Worm (Caenorhabditis elegans): ENCODE results near the gene glb-14.
A peak's percentile ranks its signal among the peaks of the same experiment; 100 is the strongest.

glb-14 gene

ce11 chrV:15568381-15568780 lies 23.6 kb upstream of the glb-14 start:
- TF ChIP-seq lin-39 (tag; optimal IDR thresholded peaks at IDR 0.05), result peak; percentile 7
- TF ChIP-seq ama-1 (optimal IDR thresholded peaks at IDR 0.05), result peak; percentile 93
- no peak for TF ChIP-seq nhr-23 (tag; optimal IDR thresholded peaks at IDR 0.05)
- no peak for TF ChIP-seq snpc-4 (tag; optimal IDR thresholded peaks at IDR 0.05)
- TF ChIP-seq nhr-11 (tag; optimal IDR thresholded peaks at IDR 0.05), result no peak
- TF ChIP-seq unc-62 (GFP tag; optimal IDR thresholded peaks at IDR 0.05), result no peak

DNA sequence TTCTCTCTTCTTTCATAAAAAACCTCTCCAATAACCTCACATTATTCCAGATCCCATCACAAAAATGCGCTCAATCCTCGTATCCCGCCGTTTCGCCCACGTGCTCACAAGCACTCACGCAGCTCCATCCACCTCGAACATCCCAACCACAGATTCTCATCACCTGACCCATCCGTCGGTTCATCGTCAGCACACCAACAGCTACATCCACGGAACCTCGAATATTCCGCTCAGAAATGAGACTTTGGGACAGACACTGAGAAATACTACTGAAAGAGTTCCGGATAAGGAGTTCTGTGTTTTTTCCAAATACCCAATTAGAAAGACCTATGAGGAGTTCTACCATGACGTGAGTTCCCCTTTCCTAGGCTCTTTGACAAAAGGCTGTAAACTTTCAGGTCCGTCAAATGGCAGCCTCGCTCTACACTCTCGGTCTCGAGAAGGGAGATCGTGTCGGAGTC lies 22.6 kb upstream of the glb-14 start, which contains the start of gene acs-2:
acs-2 (plus strand) TSS at position 51 of the 461 bp plus-strand sequence.
- TF ChIP-seq nhr-237 (tag; optimal IDR thresholded peaks at IDR 0.05) (no peak), nhr-23 (tag; optimal IDR thresholded peaks at IDR 0.05) (no peak), lin-15B (tag; optimal IDR thresholded peaks at IDR 0.05) (no peak), ama-1 (optimal IDR thresholded peaks at IDR 0.05) (peak; percentile 96), pqm-1 (tag; optimal IDR thresholded peaks at IDR 0.05) (no peak)

DNA sequence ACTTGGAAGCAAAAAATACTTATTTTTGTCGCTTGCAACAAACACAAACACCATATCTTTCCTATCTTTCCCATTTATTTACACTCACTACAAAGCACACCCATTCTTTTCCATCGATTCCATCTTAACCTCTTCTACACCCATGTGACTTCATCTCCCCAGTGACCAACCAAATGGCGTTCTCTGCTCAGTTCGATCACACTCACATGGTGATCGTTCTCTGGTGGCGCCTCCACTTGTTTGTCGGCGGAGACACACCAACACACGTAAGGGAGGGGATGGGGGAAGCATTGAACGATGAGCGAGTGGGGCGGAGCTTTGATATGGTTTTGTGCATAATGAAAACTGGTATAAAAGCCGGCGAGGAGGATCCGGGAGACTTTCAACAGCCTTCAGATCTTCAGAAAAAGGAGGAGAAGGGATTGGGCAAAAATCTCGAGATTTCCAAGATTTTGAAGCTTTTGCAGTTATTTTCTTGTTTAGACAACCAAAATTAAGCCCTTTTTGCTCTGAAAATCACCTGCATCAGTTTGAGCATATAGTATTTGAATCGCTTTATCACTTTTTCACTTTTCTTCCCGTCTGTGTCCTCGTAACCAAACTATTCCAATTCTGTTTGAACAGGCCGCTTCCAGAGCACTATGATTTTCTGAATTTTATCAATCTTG lies 21.9 kb upstream of the glb-14 start:
- peak; percentile 19 for TF ChIP-seq unc-62 (GFP tag; optimal IDR thresholded peaks at IDR 0.05)
- TF ChIP-seq snpc-4 (tag; optimal IDR thresholded peaks at IDR 0.05), result peak; percentile 82
- no peak for TF ChIP-seq unc-39 (tag; optimal IDR thresholded peaks at IDR 0.05)
- TF ChIP-seq mdl-1 (tag; optimal IDR thresholded peaks at IDR 0.05), result peak; percentile 82
- no peak for TF ChIP-seq zag-1 (tag; optimal IDR thresholded peaks at IDR 0.05)
- TF ChIP-seq nhr-237 (tag; optimal IDR thresholded peaks at IDR 0.05), result no peak
- TF ChIP-seq nhr-67 (tag; optimal IDR thresholded peaks at IDR 0.05), result no peak
- peak; percentile 9 for TF ChIP-seq lin-15B (tag; optimal IDR thresholded peaks at IDR 0.05)
- peak; percentile 77 for TF ChIP-seq elt-1 (tag; optimal IDR thresholded peaks at IDR 0.05)
- no peak for TF ChIP-seq nhr-25 (tag; optimal IDR thresholded peaks at IDR 0.05)
- TF ChIP-seq ztf-4 (tag; optimal IDR thresholded peaks at IDR 0.05), result no peak
- TF ChIP-seq aly-2 (tag; optimal IDR thresholded peaks at IDR 0.05), result no peak
- TF ChIP-seq elt-2 (tag; optimal IDR thresholded peaks at IDR 0.05), result peak; percentile 78
- TF ChIP-seq nhr-28 (tag; optimal IDR thresholded peaks at IDR 0.05), result no peak
- TF ChIP-seq pqm-1 (tag; optimal IDR thresholded peaks at IDR 0.05), result peak; percentile 94
- no peak for TF ChIP-seq tbx-2 (tag; optimal IDR thresholded peaks at IDR 0.05)
- TF ChIP-seq nhr-43 (tag; optimal IDR thresholded peaks at IDR 0.05; ENCODE audit: poor library complexity, severe bottlenecking), result peak; percentile 84
- no peak for TF ChIP-seq daf-12 (tag; optimal IDR thresholded peaks at IDR 0.05)
- no peak for TF ChIP-seq skn-1 (tag; optimal IDR thresholded peaks at IDR 0.05)
- TF ChIP-seq nhr-76 (tag; optimal IDR thresholded peaks at IDR 0.05), result no peak
- peak; percentile 96 for TF ChIP-seq lin-39 (tag; optimal IDR thresholded peaks at IDR 0.05)
- no peak for TF ChIP-seq ceh-82 (tag; optimal IDR thresholded peaks at IDR 0.05)
- peak; percentile 85 for TF ChIP-seq jun-1 (tag; optimal IDR thresholded peaks at IDR 0.05)
- no peak for TF ChIP-seq ceh-16 (tag; optimal IDR thresholded peaks at IDR 0.05)
- peak; percentile 40 for TF ChIP-seq ceh-28 (tag; optimal IDR thresholded peaks at IDR 0.05)
- TF ChIP-seq nfya-1 (tag; optimal IDR thresholded peaks at IDR 0.05; ENCODE audit: insufficient read depth), result peak; percentile 82
- no peak for TF ChIP-seq R02D3.7 (tag; optimal IDR thresholded peaks at IDR 0.05)
- no peak for TF ChIP-seq fkh-10 (GFP tag; optimal IDR thresholded peaks at IDR 0.05)
- TF ChIP-seq nhr-23 (tag; optimal IDR thresholded peaks at IDR 0.05), result no peak
- no peak for TF ChIP-seq sea-2 (GFP tag; optimal IDR thresholded peaks at IDR 0.05)
- no peak for TF ChIP-seq lsy-12 (tag; optimal IDR thresholded peaks at IDR 0.05)
- TF ChIP-seq egl-5 (tag; optimal IDR thresholded peaks at IDR 0.05), result peak; percentile 86
- no peak for TF ChIP-seq ceh-9 (tag; optimal IDR thresholded peaks at IDR 0.05)
- TF ChIP-seq ZK546.5 (tag; optimal IDR thresholded peaks at IDR 0.05), result no peak
- no peak for TF ChIP-seq egl-27 (tag; optimal IDR thresholded peaks at IDR 0.05)
- TF ChIP-seq eor-1 (tag; optimal IDR thresholded peaks at IDR 0.05), result no peak
- TF ChIP-seq pha-4 (tag; optimal IDR thresholded peaks at IDR 0.05), result peak; percentile 87
- no peak for TF ChIP-seq mml-1 (tag; optimal IDR thresholded peaks at IDR 0.05)
- TF ChIP-seq fkh-2 (tag; optimal IDR thresholded peaks at IDR 0.05), result no peak
- peak; percentile 96 for TF ChIP-seq ama-1 (optimal IDR thresholded peaks at IDR 0.05)
- no peak for TF ChIP-seq ztf-11 (tag; optimal IDR thresholded peaks at IDR 0.05)
- peak; percentile 57 for TF ChIP-seq hmg-11 (tag; optimal IDR thresholded peaks at IDR 0.05)
- TF ChIP-seq nhr-11 (tag; optimal IDR thresholded peaks at IDR 0.05), result peak; percentile 70
- no peak for TF ChIP-seq nhr-77 (tag; optimal IDR thresholded peaks at IDR 0.05)
- no peak for TF ChIP-seq fos-1 (tag; optimal IDR thresholded peaks at IDR 0.05)
- no peak for TF ChIP-seq elt-3 (tag; optimal IDR thresholded peaks at IDR 0.05)

All from whole organism, L3 larva.